Fruit fly (Drosophila melanogaster): ENCODE data around the gene CG42394.

CG42394 gene

dm6 chr3R:10832526-10833165 lies 17.0 kb upstream of the CG42394 start (continued):
- no peak for TF ChIP-seq MTF-1 (GFP tag; optimal IDR thresholded peaks at IDR 0.05; ENCODE audit: borderline replicate concordance)
- no peak for TF ChIP-seq Elba2 (GFP tag; optimal IDR thresholded peaks at IDR 0.05)
- TF ChIP-seq CG1024 (GFP tag; IDR thresholded peaks at IDR 0.05) = peak; percentile 3; the same call in 1 of the 2 replicates
- no peak for TF ChIP-seq CG4730 (GFP tag; IDR thresholded peaks at IDR 0.05)
- peak; percentile 27 for TF ChIP-seq CG4820 (GFP tag; optimal IDR thresholded peaks at IDR 0.05)
- TF ChIP-seq CG15479 (GFP tag; optimal IDR thresholded peaks at IDR 0.05) = no peak
- TF ChIP-seq CG12659 (GFP tag; optimal IDR thresholded peaks at IDR 0.05) = no peak
- TF ChIP-seq bcd (GFP tag; optimal IDR thresholded peaks at IDR 0.05) = no peak
- TF ChIP-seq CG30431 (GFP tag; optimal IDR thresholded peaks at IDR 0.05) = no peak
- TF ChIP-seq CG10959 (GFP tag; IDR thresholded peaks at IDR 0.05) = peak; percentile 9; the same call in 1 of the 2 replicates
- no peak for TF ChIP-seq pfk (GFP tag; optimal IDR thresholded peaks at IDR 0.05)
- no peak for TF ChIP-seq sug (tag; optimal IDR thresholded peaks at IDR 0.05)
- TF ChIP-seq nom (GFP tag; optimal IDR thresholded peaks at IDR 0.05) = peak; percentile 79
- TF ChIP-seq CG17359 (tag; optimal IDR thresholded peaks at IDR 0.05) = peak; percentile 8
- no peak for TF ChIP-seq grn (GFP tag; optimal IDR thresholded peaks at IDR 0.05)
- TF ChIP-seq CG7357 (GFP tag; IDR thresholded peaks at IDR 0.05) = no peak
- TF ChIP-seq GATAe (GFP tag; conservative IDR thresholded peaks at IDR 0.05) = no peak
- no peak for TF ChIP-seq prd (optimal IDR thresholded peaks at IDR 0.05)
- TF ChIP-seq prd (GFP tag; IDR thresholded peaks at IDR 0.05) = peak; percentile 47; the same call in 2 of the 3 replicates
- no peak for TF ChIP-seq gem (tag; optimal IDR thresholded peaks at IDR 0.05)
- no peak for TF ChIP-seq grau (tag; optimal IDR thresholded peaks at IDR 0.05)
- no peak for TF ChIP-seq CG14965 (GFP tag; optimal IDR thresholded peaks at IDR 0.05; ENCODE audit: borderline replicate concordance)
- no peak for TF ChIP-seq unc-4 (GFP tag; IDR thresholded peaks at IDR 0.05; ENCODE audit: partially characterized antibody)
- no peak for TF ChIP-seq CG13123 (GFP tag; optimal IDR thresholded peaks at IDR 0.05)
- peak; percentile 56 for TF ChIP-seq sisA (GFP tag; IDR thresholded peaks at IDR 0.05)
- TF ChIP-seq Gug (GFP tag; IDR thresholded peaks at IDR 0.05) = no peak
- TF ChIP-seq lilli (GFP tag; optimal IDR thresholded peaks at IDR 0.05) = no peak
- peak; percentile 45 for TF ChIP-seq sens (GFP tag)
- no peak for TF ChIP-seq btn (GFP tag; optimal IDR thresholded peaks at IDR 0.05)
- no peak for TF ChIP-seq sr (GFP tag; IDR thresholded peaks at IDR 0.05)
- TF ChIP-seq CG12744 (GFP tag; optimal IDR thresholded peaks at IDR 0.05) = no peak
- no peak for TF ChIP-seq Mrtf (GFP tag; IDR thresholded peaks at IDR 0.05)
- TF ChIP-seq E2f2 (GFP tag; IDR thresholded peaks at IDR 0.05) = no peak
- TF ChIP-seq sim (GFP tag; IDR thresholded peaks at IDR 0.05) = peak; percentile 38; the same call in 1 of the 2 replicates
- TF ChIP-seq al (GFP tag; IDR thresholded peaks at IDR 0.05) = no peak
- TF ChIP-seq CG34422 (GFP tag; IDR thresholded peaks at IDR 0.05) = 0 out of 3 replicates have a peak, but pooled peaks have one; percentile 16
- no peak for TF ChIP-seq CG13296 (GFP tag; optimal IDR thresholded peaks at IDR 0.05)
- peak; percentile 7 for TF ChIP-seq nmo (GFP tag; optimal IDR thresholded peaks at IDR 0.05)
- no peak for TF ChIP-seq CG15514 (GFP tag; optimal IDR thresholded peaks at IDR 0.05)
- no peak for TF ChIP-seq CG4328 (GFP tag; optimal IDR thresholded peaks at IDR 0.05)
- no peak for TF ChIP-seq Hsf (GFP tag; optimal IDR thresholded peaks at IDR 0.05)
- TF ChIP-seq kah (GFP tag; optimal IDR thresholded peaks at IDR 0.05) = no peak
- no peak for TF ChIP-seq Awh (GFP tag; IDR thresholded peaks at IDR 0.05)
- peak; percentile 27 for TF ChIP-seq fd96Cb (tag; optimal IDR thresholded peaks at IDR 0.05)
- no peak for TF ChIP-seq Lpt (GFP tag; optimal IDR thresholded peaks at IDR 0.05)
- TF ChIP-seq Six4 (GFP tag; optimal IDR thresholded peaks at IDR 0.05) = no peak
- TF ChIP-seq cwo (GFP tag; optimal IDR thresholded peaks at IDR 0.05) = no peak
- no peak for TF ChIP-seq CG15696 (tag; optimal IDR thresholded peaks at IDR 0.05)
- TF ChIP-seq CG7372 (GFP tag; IDR thresholded peaks at IDR 0.05) = no peak
- peak; percentile 96 for TF ChIP-seq Drgx (GFP tag; IDR thresholded peaks at IDR 0.05)
- no peak for TF ChIP-seq CG13624 (GFP tag; optimal IDR thresholded peaks at IDR 0.05)

All from whole organism, embryonic.